Worm (Caenorhabditis elegans) whole organism, mixed stage, embryonic: Measurements from ENCODE around the gene coa-4.

Experiments used
- bed-3 ChIP-seq: fragments of 200-800 bp; sonication (Bioruptor generic); optimal IDR thresholded peaks from 3 replicates; lab custom pipeline; 2018; ENCODE audit warnings: mild to moderate bottlenecking, missing genetic modification characterization, moderate library complexity, missing compliant biosample characterization
- blmp-1 ChIP-seq: fragments of 150-350 bp; optimal IDR thresholded peaks from 2 replicates; lab custom pipeline; 2014; ENCODE audit warnings: missing biosample characterization, missing genetic modification characterization
- ceh-83 ChIP-seq: fragments of 200-800 bp; sonication (Bioruptor generic); optimal IDR thresholded peaks from 2 replicates; lab custom pipeline; 2018; ENCODE audit warnings: mild to moderate bottlenecking, missing genetic modification characterization, missing compliant biosample characterization
- elt-1 ChIP-seq: sonication (generic microtip); optimal IDR thresholded peaks from 2 replicates; lab custom pipeline; 2017; ENCODE audit warnings: missing genetic modification characterization, mild to moderate bottlenecking, missing compliant biosample characterization, antibody characterized with exemption, moderate library complexity, borderline replicate concordance; ENCODE audit not compliant: insufficient read depth
- nhr-12 ChIP-seq: fragments of 150-350 bp; optimal IDR thresholded peaks from 2 replicates; lab custom pipeline; 2014; ENCODE audit warnings: missing biosample characterization, missing genetic modification characterization
- nhr-237 ChIP-seq: fragments of 150-350 bp; optimal IDR thresholded peaks from 2 replicates; lab custom pipeline; 2014; ENCODE audit warnings: missing biosample characterization, missing genetic modification characterization
- sem-2 ChIP-seq: fragments of 200-800 bp; sonication (Bioruptor generic); optimal IDR thresholded peaks from 2 replicates; lab custom pipeline; 2018; ENCODE audit warnings: mild to moderate bottlenecking, missing genetic modification characterization, missing compliant biosample characterization
- snpc-4 ChIP-seq: fragments of 150-350 bp; optimal IDR thresholded peaks from 2 replicates; lab custom pipeline; 2014; ENCODE audit warnings: missing biosample characterization, missing genetic modification characterization
- unc-120 ChIP-seq: sonication (generic microtip); optimal IDR thresholded peaks from 2 replicates; lab custom pipeline; 2017; ENCODE audit warnings: missing genetic modification characterization, missing compliant biosample characterization; ENCODE audit not compliant: poor library complexity, severe bottlenecking
- unc-39 ChIP-seq: fragments of 150-350 bp; optimal IDR thresholded peaks from 2 replicates; lab custom pipeline; 2014; ENCODE audit warnings: missing biosample characterization, missing genetic modification characterization
- unc-62 ChIP-seq: fragments of 150-350 bp; optimal IDR thresholded peaks from 2 replicates; lab custom pipeline; 2014; ENCODE audit warnings: missing biosample characterization, missing genetic modification reagents, missing genetic modification characterization
- zip-8 ChIP-seq: fragments of 150-350 bp; optimal IDR thresholded peaks from 2 replicates; lab custom pipeline; 2014; ENCODE audit warnings: missing biosample characterization, missing genetic modification characterization

DNA sequence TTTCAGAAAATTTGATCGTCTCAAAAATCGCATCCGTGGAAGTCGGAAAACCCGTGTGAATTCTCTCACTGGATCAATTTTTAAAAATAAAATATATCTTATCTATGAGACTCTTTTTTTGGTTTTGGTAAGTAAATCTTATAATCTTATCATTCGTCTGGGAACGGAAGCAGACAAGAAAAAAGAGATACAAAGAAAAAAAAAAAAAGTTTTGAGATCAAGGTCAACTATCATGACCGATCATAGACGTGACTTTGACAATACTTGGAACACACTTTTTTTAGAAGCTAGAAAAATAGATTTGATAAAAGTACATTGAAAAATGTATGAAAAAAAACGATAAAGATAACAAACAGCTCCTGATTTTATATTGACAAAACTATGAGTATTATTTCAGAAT, 41.1 kb upstream of the coa-4 start:
- TF ChIP-seq blmp-1: no peak
- no peak for TF ChIP-seq unc-62 (GFP tag; lab: Kevin White, UChicago)
- no peak for TF ChIP-seq snpc-4 (tag; lab: Kevin White, UChicago)
- no peak for TF ChIP-seq unc-120
- TF ChIP-seq bed-3 (GFP tag; lab: Kevin White, UChicago): no peak
- TF ChIP-seq unc-39: no peak
- TF ChIP-seq sem-2 (GFP tag; lab: Kevin White, UChicago): no peak
- TF ChIP-seq zip-8 (tag; lab: Kevin White, UChicago): no peak
- TF ChIP-seq elt-1 (tag; lab: Kevin White, UChicago): no peak
- TF ChIP-seq nhr-12 (tag; lab: Kevin White, UChicago): no peak
- TF ChIP-seq nhr-237 (tag; lab: Kevin White, UChicago): no peak
- TF ChIP-seq ceh-83 (GFP tag; lab: Kevin White, UChicago): no peak
